Worm (Caenorhabditis elegans) whole organism, dauer: Measurements from ENCODE around the gene prmt-5.

Source experiments
- unc-62 ChIP-seq: sonication (generic microtip); optimal IDR thresholded peaks from 2 replicates; lab custom pipeline; 2017; ENCODE audit warnings: missing biosample characterization, missing genetic modification reagents, missing genetic modification characterization

Gene prmt-5

DNA sequence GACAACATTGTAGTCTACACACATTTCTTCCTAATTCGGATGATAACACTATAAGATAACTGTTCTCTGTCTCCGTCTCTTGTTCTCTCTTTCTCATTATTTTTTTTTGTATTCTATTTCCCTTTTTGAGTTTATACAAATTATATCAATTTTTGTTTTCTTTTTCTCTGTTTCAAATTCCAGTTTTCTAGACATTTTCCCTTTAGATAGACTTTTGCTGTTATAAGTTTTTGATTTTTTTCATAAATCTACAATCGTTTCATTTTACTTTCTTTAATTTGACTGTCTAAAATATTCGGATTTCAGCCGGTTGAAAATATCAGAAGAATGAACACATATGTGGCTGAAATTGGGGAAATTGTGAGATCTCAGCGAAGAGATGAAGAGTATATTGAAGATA lies 5.7 kb downstream of the prmt-5 start, which contains the start of gene prx-10:
Gene prx-10, plus strand, starts transcription at position 301 of the 400 bp plus-strand sequence.
- no peak for TF ChIP-seq unc-62 (GFP tag; lab: Kevin White, UChicago)

DNA sequence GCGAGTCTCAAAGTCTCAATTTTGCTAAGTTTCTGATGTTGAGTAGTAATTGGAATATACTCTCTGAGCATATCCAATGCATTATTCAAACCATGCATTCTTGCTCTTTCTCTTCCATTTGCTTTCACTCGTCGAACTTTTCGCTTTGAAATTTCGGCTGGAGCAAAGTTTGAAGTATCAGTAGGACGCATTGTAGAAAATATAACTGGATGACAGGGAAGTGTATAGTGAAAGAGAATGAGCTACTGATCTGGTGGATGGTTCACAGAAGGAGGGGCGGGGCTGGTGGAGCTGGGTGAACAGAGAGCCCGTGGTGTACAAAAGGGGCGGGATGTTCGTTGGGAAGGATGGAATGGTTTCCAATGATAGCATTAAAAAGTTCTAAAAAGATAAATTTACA lies 11.5 kb downstream of the prmt-5 start:
- no peak for TF ChIP-seq unc-62 (GFP tag; lab: Kevin White, UChicago)

DNA sequence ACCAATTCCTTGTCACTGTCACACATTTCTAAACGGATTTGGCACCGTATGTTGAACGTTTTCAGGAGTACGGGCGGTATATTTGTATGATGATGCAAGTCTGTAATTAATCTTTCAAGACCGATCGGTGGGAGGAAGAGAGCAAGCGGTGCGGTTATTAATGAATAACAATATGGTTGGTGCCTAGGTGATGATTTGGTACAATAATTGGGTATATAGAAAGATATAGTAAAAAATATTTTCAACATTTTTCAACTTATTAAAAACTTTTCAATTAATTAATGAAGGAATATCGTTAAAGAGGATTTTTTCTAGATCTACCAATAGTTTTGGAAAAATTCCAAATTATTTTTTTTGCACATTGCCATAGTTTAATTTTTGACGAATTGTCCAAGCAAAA lies 14.2 kb downstream of the prmt-5 start, which contains the start of gene cnd-1:
Gene cnd-1, minus strand, starts transcription at position 101 of the 400 bp plus-strand sequence.
- TF ChIP-seq unc-62 (GFP tag; lab: Kevin White, UChicago): no peak

- no peak for TF ChIP-seq unc-62 (GFP tag; lab: Kevin White, UChicago)
Observed at ce11 chrIII:5245067-5245466, 14.7 kb downstream of the prmt-5 start.

DNA sequence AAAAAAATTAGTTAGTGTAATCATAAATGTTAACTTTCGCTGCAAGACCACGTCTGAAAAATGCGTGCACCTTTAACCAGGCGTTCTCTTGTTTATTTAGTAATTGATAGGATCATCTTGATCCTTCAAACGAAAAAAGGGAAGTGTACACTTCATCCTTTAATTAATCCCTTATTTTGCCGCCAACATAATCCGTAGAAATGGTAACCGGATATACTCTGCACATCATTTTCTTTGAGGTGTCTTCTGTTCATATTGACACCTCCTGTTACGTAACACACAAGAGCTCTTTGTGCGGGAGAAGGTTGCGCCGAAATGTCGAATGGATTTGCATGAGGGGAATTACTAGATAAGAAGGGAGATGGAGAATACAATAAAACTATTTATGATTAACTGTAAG lies 18.4 kb downstream of the prmt-5 start:
- TF ChIP-seq unc-62 (GFP tag; lab: Kevin White, UChicago): no peak

DNA sequence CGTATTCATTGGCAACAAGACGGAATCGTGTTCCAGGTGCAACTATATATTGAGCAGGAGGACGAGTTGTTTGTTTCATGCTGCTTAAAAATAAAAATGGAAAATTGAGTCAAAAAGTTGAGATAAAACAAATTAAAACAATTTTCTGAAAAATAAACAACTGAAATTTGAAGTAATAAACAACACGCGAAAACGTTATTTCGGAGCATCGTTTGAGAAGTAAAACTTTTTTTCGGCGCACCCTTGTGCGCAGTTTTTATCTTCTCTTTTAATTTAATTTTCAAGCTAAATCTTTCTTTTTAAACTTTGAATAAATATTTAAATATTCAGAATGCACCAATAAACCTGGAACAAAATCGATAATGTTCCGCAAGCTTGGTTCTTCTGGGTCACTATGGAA lies 23.8 kb downstream of the prmt-5 start, which contains the start of the genes sumv-1 and gop-1:
Gene sumv-1, minus strand, starts transcription at position 80 of the 400 bp plus-strand sequence.
Gene gop-1, plus strand, starts transcription at position 331 of the 400 bp plus-strand sequence.
- TF ChIP-seq unc-62 (GFP tag; lab: Kevin White, UChicago): no peak

- TF ChIP-seq unc-62 (GFP tag; lab: Kevin White, UChicago): no peak
Observed at ce11 chrIII:5258918-5259317, 28.6 kb downstream of the prmt-5 start, which contains the start of gene gop-2. gop-2 (plus strand) TSS chrIII:5259023.

ce11 chrIII:5260394-5260793 lies 30.0 kb downstream of the prmt-5 start, which contains the start of gene gop-3:
gop-3 (plus strand) TSS chrIII:5260694.
- no peak for TF ChIP-seq unc-62 (GFP tag; lab: Kevin White, UChicago)

DNA sequence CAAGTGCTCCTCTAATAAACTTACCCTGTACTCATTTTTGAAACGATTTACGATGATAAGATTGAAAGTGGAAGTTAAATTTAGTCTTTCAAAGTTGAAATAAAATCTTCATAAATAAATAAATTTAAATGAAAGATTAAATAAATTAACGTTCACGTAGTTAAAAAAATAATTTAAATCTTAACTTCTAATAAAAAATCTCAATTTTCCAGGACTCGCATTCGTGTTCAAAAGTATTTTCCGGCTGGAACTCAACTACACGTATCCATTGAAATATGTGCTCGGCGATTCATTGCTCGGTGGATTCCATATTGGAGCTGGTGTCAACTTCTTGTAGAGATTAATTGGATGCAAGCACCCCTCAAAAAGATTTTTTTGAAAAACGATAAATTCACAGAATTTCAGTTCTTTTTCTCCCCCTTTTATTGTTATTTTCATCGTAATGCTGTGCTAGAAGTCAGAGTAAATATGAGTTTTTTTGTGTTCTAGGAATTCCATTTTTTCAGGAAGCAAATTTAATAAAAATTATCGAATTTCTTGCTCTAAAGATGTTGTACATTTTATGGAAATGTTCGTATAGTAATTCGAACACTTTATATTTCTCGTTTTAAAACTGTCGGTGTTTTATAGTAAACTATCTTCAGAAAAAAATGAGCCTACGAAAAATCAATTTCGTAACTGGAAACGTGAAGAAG lies 33.1 kb downstream of the prmt-5 start, which contains the start of the genes C34E10.9 and hap-1:
Gene C34E10.9, minus strand, starts transcription at position 101 of the 695 bp plus-strand sequence.
Gene hap-1, plus strand, starts transcription at position 645 of the 695 bp plus-strand sequence.
- TF ChIP-seq unc-62 (GFP tag; lab: Kevin White, UChicago): no peak

DNA sequence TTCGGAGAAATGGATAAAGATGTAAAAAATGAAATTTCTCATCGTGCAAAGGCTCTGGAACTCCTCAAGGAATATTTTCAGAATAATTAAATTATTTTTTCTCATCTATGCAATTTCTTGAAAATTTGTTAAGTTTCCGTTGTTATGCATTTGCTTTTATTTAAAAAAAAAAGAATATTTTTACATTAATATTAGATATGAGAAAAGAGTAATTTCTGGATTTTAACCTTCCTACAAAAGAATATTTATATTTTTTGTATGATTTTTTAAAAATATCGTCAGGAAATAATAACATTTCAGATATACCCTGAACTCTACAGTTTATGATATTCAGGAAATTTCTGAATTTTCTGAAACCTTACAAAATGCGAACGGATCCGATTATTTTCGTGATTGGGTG lies 34.5 kb downstream of the prmt-5 start, which contains the start of gene gro-1:
Gene gro-1, plus strand, starts transcription at position 301 of the 400 bp plus-strand sequence.
- no peak for TF ChIP-seq unc-62 (GFP tag; lab: Kevin White, UChicago)

DNA sequence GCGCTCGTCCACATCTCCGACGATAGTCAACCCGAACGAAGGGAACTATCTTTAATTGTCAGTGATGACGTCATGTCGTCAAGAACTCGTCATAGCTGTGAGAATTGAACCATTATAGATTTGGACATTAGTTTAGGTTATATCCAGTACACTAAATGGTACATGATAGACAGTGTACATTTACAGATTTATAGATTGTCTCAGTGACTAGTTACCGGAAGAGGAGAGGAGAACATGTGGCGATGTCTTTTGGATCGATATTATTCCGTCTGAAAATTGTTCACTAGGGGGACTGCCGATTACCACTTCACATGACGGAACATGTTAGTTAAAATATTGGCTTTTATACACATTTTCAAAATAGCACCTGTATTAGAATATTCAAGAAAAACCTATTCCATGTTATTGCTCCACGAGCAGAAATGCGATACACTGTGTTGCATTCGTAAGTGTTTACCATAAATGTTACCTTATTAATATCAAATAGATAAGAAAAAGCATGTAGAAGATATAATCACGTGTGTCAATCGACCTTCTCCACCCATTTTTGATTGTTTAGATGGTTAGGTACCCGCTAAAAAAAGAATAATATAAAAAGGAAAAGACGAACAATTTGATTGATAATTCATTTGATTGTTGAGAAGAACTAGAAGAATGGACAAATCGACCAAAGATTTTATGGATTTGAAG lies 37.0 kb downstream of the prmt-5 start, which contains the start of gene ZC395.5:
Gene ZC395.5, plus strand, starts transcription at position 632 of the 690 bp plus-strand sequence.
- TF ChIP-seq unc-62 (GFP tag; lab: Kevin White, UChicago): no peak

DNA sequence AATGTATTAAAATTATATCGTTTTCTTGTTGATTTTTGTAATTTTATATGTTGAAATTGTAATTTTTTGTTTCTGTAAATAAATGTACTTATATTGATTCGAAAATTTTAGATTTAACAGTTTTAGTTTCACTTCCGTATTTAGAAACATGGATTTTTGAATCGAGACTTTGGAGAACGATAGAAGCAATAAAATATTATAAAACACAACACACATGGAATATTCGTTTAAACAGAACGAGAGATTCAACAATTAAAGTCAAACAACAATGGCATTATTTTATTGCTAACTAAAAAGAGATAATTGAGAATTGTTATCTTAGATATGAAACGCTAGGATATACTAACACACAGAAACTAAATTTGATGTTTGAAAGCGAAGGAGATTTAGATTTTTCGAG lies 38.1 kb downstream of the prmt-5 start:
- no peak for TF ChIP-seq unc-62 (GFP tag; lab: Kevin White, UChicago)

ce11 chrIII:5269814-5270213 lies 39.5 kb downstream of the prmt-5 start, which contains the start of gene ZC395.4:
ZC395.4 (plus strand) TSS chrIII:5270114.
- TF ChIP-seq unc-62 (GFP tag; lab: Kevin White, UChicago): no peak

DNA sequence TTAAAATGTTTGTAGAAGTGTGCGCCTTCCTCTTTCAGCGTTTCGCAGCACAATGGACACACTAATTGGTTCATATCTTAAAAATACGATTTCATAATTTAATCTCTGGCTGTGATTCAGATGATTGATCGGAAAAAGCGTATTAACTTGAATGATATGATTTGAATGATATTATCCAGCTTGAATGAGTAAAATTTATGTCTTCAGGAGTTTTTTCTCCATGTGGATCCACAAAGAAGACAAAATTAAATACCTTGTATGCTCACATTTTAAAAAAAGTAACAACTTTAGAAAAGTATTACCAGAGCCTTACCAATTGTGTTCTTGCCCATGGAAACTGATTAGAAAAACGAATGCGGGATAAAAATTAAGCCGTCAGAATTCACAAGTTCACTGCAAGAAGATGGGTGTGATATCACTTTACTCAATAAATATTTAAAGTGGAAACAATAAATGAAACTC lies 43.1 kb downstream of the prmt-5 start, which contains the start of gene ztf-8:
Gene ztf-8, minus strand, starts transcription at position 76 of the 462 bp plus-strand sequence.
- no peak for TF ChIP-seq unc-62 (GFP tag; lab: Kevin White, UChicago)

- TF ChIP-seq unc-62 (GFP tag; lab: Kevin White, UChicago): no peak
Observed at ce11 chrIII:5274250-5274649, 43.9 kb downstream of the prmt-5 start.
